Worm (Caenorhabditis elegans): Measurements from ENCODE around the gene R02D5.8.

DNA sequence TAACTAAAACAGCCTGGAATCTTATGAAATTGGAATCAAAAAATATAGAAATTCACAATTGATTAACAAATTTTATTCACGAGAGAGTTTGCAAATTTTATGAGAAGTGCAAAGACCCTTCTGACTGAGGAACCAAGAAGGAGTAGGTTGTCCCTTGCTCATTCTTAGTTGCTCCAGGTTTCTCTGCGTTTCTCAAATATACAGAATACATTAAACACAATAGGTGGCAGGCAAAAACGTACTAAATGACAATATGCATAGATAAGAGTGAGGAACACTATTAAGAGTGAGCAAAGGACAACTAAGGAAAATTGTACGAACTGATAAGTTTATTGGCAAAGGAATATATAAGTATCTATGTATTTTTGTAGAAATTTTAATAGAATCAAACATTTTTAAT lies 39.6 kb upstream of the R02D5.8 start, which contains the start of gene C53A5.9:
- no peak for TF ChIP-seq ceh-82 (tag; optimal IDR thresholded peaks at IDR 0.05)
- TF ChIP-seq snpc-4 (tag; optimal IDR thresholded peaks at IDR 0.05): no peak
- TF ChIP-seq egl-27 (tag; optimal IDR thresholded peaks at IDR 0.05): no peak
- TF ChIP-seq ama-1 (optimal IDR thresholded peaks at IDR 0.05): no peak
- TF ChIP-seq unc-39 (tag; optimal IDR thresholded peaks at IDR 0.05): no peak
- TF ChIP-seq elt-1 (tag; optimal IDR thresholded peaks at IDR 0.05): no peak
- TF ChIP-seq unc-62 (GFP tag; optimal IDR thresholded peaks at IDR 0.05): no peak
- no peak for TF ChIP-seq dmd-4 (tag; optimal IDR thresholded peaks at IDR 0.05)
- no peak for TF ChIP-seq nhr-12 (tag; optimal IDR thresholded peaks at IDR 0.05)
- TF ChIP-seq nhr-11 (tag; optimal IDR thresholded peaks at IDR 0.05): no peak
- TF ChIP-seq aly-2 (tag; optimal IDR thresholded peaks at IDR 0.05): no peak
